Worm (Caenorhabditis elegans) whole organism, L4/young adult: ENCODE data around the gene F52B10.3.
"Not testable (repeated sequence)": the region's sequence is repeated elsewhere in the genome, so short reads cannot be mapped to it uniquely, and the experiment has no call there.

ENCODE experiments used
- W03F9.2 ChIP-seq: fragments of 150-350 bp; optimal IDR thresholded peaks from 2 replicates; lab custom pipeline; 2014; ENCODE audit warnings: missing biosample characterization, missing genetic modification characterization
- dao-5 ChIP-seq: sonication (generic microtip); optimal IDR thresholded peaks from 2 replicates; lab custom pipeline; 2016; ENCODE audit warnings: missing genotype, missing genetic modification characterization, moderate library complexity, missing compliant biosample characterization
- him-1 ChIP-seq: sonication (generic microtip); optimal IDR thresholded peaks from 2 replicates; lab custom pipeline; 2016; ENCODE audit warnings: missing genotype, missing genetic modification reagents, missing genetic modification characterization, missing compliant biosample characterization

The F52B10.3 gene

DNA sequence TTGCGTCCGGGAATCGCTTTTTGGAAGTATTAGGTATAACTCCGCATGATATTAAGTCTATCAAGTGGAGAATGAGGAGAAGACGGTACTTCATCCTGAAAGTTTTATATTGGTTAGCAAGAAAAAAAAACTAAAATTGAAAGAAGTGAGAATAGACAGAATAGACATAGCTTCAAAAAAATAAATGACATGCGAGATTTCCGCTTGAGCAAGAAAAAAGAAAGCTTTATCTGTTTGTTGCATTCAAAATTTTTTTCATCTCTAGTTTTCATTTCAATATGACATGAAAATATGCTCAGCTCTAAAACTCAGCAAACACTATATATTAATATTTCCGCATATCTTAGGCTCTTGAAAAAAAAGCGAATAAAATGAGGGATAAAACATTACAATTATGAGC lies 25.7 kb upstream of the F52B10.3 start, which contains the start of gene hst-3.2:
Gene hst-3.2, minus strand, starts transcription at position 101 of the 400 bp plus-strand sequence.
- no peak for TF ChIP-seq dao-5

DNA sequence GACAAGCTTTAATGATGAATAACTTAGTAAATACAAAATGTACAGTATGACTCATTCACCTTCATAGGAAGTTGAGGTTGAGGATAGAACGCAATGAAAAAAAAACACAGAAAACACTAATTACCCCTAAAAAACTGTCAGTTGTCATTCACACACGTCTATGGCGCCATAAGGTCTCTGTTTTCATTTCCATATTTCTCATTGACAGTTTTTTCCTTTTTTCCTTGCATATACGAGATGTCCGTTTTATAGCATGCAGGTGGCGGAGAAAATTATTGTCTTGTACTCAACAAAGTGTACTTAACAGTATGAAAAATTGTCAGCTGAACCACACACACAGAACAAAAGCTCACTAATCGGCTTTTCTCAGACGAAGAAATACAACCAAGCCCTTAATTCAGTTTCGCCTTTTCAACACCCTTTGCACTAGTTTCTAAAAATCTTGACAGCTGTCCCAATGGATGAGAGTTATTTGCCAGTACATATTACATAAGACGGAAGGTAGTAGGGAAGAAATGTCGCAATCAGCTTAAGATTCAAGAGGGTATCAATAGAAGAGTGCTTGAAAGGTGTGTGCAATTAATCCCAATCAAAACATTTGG lies 24.5 kb upstream of the F52B10.3 start:
- TF ChIP-seq dao-5 (no peak), him-1 (tag; lab: Kevin White, UChicago) (no peak), W03F9.2 (tag; lab: Kevin White, UChicago) (no peak)

DNA sequence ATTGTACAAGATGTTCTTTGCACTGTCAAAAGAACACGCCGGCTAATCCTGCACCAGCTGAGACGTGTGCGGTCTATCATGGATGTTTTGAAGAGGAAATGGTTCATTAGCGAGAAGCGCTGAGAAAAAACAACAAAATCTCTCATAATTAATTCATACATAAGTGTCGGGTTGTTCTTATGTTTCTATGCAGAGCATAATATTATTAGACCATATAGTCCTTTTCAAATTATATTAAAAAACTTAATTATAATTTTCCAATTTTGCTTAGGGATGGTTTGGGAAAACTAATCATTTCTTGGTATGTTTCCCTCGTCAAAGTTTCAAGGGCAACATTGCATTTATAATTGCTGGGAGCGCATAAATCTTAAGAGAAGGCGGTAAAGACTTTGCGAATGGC lies 23.6 kb upstream of the F52B10.3 start:
- TF ChIP-seq W03F9.2 (tag; lab: Kevin White, UChicago) (no peak), dao-5 (no peak), him-1 (tag; lab: Kevin White, UChicago) (no peak)

DNA sequence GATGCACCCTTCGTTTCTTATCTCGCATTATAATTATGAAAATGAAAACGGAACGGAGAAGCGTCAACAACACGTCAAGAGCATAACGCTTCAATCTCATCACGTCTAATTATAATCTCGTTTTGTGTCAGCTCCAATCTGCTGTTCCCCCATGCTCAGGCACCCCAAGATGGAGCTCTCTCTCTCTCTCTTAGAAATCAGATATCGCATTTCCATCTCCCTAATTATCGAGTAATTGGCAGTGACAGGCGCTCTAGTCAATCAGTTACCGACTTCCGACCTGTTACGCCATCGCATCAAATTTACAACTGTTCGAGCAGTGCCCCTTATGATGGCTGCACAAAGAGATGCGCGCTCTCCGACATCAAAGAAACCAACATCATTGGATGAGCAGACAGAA lies 22.3 kb upstream of the F52B10.3 start:
- TF ChIP-seq dao-5 (no peak), W03F9.2 (tag; lab: Kevin White, UChicago) (no peak), him-1 (tag; lab: Kevin White, UChicago) (no peak)

DNA sequence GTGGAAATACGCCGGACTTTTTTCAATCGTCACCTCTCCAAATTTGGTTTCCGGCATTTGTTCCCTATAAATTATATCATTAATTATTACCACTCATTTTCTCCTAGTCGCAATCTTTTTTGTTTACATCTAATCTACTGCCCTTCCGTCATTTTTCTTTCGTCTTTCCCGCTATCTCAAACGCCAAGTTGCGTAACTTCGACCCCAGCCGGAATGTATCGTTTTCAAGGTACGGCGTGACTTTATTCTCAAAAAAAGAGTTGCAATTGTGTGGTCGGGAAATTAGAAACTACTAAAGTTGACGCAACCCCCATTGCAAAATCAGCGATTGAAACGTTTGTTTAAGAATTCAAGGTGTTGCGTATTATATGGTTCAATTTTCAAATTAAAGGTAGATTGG lies 21.3 kb upstream of the F52B10.3 start:
- TF ChIP-seq dao-5 (no peak), W03F9.2 (tag; lab: Kevin White, UChicago) (no peak), him-1 (tag; lab: Kevin White, UChicago) (no peak)

DNA sequence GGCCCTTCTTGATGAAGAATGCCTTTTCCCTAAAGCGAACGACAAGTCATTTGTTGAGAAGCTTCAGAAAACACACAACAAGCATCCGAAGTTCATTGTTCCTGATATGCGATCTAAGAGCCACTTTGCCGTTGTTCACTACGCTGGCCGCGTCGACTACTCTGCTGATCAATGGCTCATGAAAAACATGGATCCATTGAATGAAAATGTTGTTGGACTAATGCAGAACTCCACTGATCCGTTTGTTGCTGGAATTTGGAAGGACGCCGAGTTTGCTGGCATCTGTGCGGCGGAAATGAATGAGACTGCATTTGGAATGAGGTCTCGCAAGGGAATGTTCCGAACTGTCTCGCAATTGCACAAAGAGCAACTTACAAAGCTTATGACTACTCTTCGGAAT lies 14.5 kb upstream of the F52B10.3 start:
- TF ChIP-seq dao-5 (no peak), him-1 (tag; lab: Kevin White, UChicago) (no peak), W03F9.2 (tag; lab: Kevin White, UChicago) (no peak)

DNA sequence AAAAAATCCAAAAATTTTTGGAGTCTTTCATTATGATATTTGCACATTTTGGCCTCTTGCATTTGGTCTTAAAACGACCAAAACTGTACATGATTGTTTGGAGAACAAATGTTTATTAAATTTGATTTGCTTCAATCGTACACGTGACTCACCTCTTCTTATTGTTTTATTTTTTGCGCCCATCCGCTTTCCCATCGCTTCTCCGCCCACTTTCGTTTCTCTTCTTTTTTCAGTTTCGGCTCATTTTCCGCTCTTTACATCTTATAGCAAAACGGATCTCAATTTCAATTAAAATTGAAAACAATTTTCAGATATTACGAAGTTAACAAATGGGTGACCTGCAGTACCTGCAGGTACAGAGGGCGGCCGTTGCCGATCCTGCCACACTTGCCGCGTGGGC lies 11.1 kb upstream of the F52B10.3 start, which contains the start of gene nmy-1:
Gene nmy-1, plus strand, starts transcription at position 301 of the 400 bp plus-strand sequence.
- TF ChIP-seq W03F9.2 (tag; lab: Kevin White, UChicago) (no peak), dao-5 (no peak), him-1 (tag; lab: Kevin White, UChicago) (no peak)

DNA sequence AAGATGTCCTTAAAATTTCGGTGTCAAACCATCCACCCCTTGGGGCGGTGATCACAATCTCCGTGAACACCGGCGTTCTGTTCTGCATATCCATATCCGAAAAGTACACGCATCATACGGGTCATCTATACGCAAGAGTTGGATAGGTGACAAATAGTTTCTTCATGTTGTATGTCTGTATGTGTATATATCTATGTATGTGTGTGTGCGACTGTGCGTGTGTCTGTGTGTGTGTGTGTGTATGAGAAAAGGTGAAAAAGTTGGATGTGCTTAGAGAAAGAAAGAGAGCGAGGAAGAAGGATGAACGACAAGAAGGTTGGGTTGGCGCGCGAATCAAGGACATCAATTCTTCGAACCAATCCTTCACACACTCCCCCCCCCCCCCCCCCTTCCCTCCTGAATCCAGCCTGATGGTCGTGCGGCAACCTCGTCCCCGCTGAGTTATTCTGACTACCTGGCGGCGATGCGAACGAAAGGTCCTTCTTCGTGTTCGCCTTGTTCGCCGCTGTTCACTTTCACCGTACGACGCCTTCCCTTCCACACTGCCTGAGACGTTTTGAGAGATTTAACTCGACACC lies 9.2 kb upstream of the F52B10.3 start:
- TF ChIP-seq W03F9.2 (tag; lab: Kevin White, UChicago) (no peak), him-1 (tag; lab: Kevin White, UChicago) (no peak), dao-5 (no peak)

DNA sequence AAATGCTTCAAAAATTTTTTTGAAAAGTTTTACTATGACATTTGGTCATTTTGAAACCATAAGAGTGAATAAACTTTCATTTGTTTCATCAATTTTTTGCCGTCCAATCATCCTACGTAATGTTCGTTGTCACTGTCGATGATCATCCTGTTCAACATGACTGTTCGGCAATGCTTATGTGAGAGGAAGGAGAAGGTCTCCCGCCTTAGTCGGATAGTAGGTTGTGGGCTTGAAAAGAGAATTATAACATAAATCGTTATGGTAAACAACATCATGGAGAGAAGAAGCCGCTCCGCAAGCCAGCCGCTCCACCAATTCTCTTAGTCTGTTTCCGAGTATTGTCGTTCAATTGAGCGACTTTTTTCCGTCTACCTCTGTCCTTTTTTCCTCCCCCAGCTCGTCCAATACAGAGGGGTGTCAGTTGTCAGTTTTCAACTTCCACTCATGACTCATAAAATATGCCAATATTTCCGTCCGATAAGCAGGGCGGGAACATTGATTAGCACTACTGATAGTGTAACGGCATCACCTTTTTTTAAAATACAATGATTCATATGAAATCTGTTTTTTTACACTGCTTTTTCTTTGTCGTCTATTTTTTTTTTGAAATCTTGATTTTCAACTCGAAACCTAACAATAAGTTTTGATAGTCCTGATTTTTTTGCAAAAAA lies 8.0 kb upstream of the F52B10.3 start:
- no peak for TF ChIP-seq him-1 (tag; lab: Kevin White, UChicago)
- no peak for TF ChIP-seq dao-5
- TF ChIP-seq W03F9.2 (tag; lab: Kevin White, UChicago) = no peak

DNA sequence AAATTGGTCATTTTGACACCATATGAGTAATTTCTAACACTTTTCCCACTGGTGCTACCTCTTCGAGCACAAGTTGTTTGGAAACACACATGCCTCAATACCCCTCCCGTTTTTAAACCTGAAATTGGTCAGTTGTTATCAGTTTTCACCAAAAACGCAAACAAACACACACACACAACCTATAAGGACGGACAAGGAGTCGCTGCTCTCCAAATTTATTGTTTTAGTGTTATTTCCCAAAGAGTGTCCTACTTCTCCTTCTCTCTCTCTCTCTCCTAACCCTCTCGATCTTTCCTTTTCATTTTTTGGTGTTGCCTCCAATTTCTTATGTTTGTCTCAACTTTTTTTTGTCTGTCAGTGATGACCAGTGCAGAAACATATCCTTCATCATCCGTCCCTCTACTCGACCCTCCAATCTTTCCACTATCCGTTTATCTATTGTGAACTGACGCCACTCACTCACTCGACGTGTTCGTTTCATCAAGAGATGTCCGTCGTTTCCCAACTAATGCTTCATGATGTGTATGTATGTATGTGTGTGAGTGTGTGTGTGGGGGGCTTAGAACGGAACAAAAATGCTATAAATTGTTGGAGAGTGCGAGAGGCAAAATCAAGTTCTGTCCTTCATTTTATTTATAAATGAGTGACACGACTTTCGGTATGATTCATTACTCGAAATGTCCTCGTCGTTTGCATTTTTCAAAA lies 5.7 kb upstream of the F52B10.3 start:
- TF ChIP-seq W03F9.2 (tag; lab: Kevin White, UChicago) (no peak), him-1 (tag; lab: Kevin White, UChicago) (no peak), dao-5 (no peak)

DNA sequence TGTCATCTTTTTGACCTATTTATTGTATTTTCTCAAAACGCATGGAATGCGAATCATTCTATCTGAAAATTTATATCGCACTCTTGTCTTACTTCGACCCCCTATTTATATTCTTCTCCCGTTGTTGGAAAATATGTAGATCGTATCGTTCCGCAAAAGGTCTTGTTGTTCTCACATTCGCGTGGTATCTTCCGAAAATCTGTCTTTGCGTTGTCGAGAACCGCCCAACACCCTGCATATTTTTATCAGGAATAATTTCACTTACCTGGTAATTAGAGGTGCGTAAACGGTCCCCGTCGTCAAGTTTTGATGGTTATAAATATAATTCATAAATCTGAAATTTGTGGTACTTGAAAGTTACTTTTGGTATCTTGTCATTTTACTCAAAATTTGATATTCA lies 4.7 kb upstream of the F52B10.3 start:
- TF ChIP-seq dao-5 (no peak), him-1 (tag; lab: Kevin White, UChicago) (no peak), W03F9.2 (tag; lab: Kevin White, UChicago) (no peak)

DNA sequence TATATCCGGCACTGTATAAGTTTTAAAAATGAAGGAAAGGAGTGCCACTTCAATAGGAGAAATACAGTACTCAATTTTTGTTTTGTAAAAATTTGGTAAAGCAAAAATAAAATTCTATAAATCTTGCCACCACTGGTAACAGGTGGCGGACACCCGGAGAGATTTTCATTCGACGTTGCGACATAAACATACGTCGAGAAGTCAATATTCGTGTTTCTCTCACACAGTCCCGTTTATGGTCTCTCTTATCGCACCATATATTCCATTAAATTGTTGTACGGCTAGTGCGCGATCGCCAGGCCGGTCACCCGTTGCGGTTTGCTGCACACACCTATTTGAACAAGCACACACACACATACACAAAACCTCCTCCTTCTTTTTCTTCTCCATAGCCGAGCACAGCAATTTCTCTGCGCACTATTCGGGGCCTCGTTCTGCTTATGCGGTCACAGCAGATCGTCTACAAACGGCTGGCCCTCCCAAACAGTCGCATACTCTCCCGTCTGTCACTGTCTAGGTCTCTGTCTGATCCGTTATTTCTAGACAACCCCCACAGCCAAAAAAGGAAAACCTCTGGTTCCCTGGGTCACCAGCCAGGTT lies 2.8 kb upstream of the F52B10.3 start:
- TF ChIP-seq him-1 (tag; lab: Kevin White, UChicago) = no peak

DNA sequence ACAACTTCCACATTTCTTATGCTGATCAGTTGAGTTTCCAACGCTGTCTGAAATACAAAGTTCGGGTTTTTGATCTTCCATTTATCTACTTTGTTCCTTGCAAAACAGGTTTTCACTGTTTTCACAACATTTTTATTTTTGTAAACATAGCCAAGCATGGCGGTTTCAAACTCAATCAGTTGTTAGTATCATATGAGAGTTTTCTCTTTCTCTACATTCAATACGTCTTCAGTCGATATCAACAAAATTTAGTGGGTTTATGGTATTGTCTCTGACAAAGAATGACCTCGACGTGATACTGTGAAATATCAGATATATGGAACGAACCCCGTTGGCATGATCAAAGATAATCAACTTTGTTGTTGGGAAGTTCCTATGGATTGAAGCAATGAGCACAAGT lies 2.5 kb downstream of the F52B10.3 start:
- TF ChIP-seq dao-5 = no peak
- TF ChIP-seq him-1 (tag; lab: Kevin White, UChicago) = no peak
- TF ChIP-seq W03F9.2 (tag; lab: Kevin White, UChicago) = no peak

DNA sequence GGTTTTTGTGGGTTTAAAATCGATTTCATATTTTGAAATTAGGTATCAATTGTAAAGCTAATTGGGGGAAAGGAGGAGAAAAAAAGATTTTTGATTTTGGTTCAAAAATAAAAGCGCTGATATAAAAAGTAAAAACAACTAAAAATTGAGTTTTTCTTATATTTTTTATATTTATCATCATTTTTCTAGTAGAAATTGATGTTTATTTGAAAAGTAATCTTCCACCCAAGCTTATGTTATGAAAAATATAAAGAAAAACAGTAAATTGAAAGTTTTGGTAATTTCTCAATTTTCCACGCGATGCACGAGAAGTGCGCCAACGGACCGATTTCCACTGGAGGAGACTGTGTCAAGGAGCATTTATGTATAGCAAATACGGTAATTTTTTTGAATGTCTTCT lies 3.9 kb downstream of the F52B10.3 start, which contains the start of gene B0410.1:
Gene B0410.1, plus strand, starts transcription at position 301 of the 400 bp plus-strand sequence.
- TF ChIP-seq him-1 (tag; lab: Kevin White, UChicago); dao-5; W03F9.2 (tag; lab: Kevin White, UChicago): not testable (repeated sequence)
